Worm (Caenorhabditis elegans) whole organism, late embryonic: ENCODE data around the gene gst-22.

Experiments used
- C08G9.2 ChIP-seq: sonication (generic microtip); optimal IDR thresholded peaks from 2 replicates; lab custom pipeline; 2016; ENCODE audit warnings: mild to moderate bottlenecking, missing genetic modification characterization, moderate library complexity, missing compliant biosample characterization
- C38D4.7 ChIP-seq: fragments of 200-800 bp; sonication (Bioruptor generic); optimal IDR thresholded peaks from 2 replicates; lab custom pipeline; 2018; ENCODE audit warnings: mild to moderate bottlenecking, missing genetic modification characterization, moderate library complexity, missing compliant biosample characterization
- K02D7.2 ChIP-seq: sonication (generic microtip); optimal IDR thresholded peaks from 2 replicates; lab custom pipeline; 2017; ENCODE audit warnings: mild to moderate bottlenecking, missing genetic modification characterization, missing compliant biosample characterization
- T23F11.4 ChIP-seq: fragments of 200-800 bp; sonication (Bioruptor generic); optimal IDR thresholded peaks from 2 replicates; lab custom pipeline; 2018; ENCODE audit warnings: mild to moderate bottlenecking, missing genetic modification characterization, missing compliant biosample characterization
- Y22D7AL.16 ChIP-seq: sonication (generic microtip); optimal IDR thresholded peaks from 2 replicates; lab custom pipeline; 2016; ENCODE audit warnings: missing genetic modification characterization, missing compliant biosample characterization
- ahr-1 ChIP-seq: sonication (generic microtip); optimal IDR thresholded peaks from 2 replicates; lab custom pipeline; 2016; ENCODE audit warnings: missing genetic modification characterization, missing compliant biosample characterization
- ceh-19 ChIP-seq: fragments of 200-800 bp; sonication (Bioruptor generic); optimal IDR thresholded peaks from 2 replicates; lab custom pipeline; 2018; ENCODE audit warnings: mild to moderate bottlenecking, missing genetic modification characterization, missing compliant biosample characterization
- ceh-2 ChIP-seq: sonication (generic microtip); optimal IDR thresholded peaks from 2 replicates; lab custom pipeline; 2016; ENCODE audit warnings: missing genotype, missing genetic modification characterization, missing compliant biosample characterization
- ceh-22 ChIP-seq: sonication (generic microtip); optimal IDR thresholded peaks from 2 replicates; lab custom pipeline; 2017; ENCODE audit warnings: missing biosample characterization, missing genetic modification characterization
- ceh-24 ChIP-seq: sonication (generic microtip); optimal IDR thresholded peaks from 2 replicates; lab custom pipeline; 2016; ENCODE audit warnings: mild to moderate bottlenecking, missing genetic modification characterization, missing compliant biosample characterization
- ceh-30 ChIP-seq: fragments of 150-350 bp; optimal IDR thresholded peaks from 2 replicates; lab custom pipeline; 2014; ENCODE audit warnings: missing biosample characterization, missing genetic modification characterization
- ceh-34 ChIP-seq: sonication (generic microtip); optimal IDR thresholded peaks from 2 replicates; lab custom pipeline; 2016; ENCODE audit warnings: mild to moderate bottlenecking, missing genetic modification characterization, missing compliant biosample characterization
- ceh-45 ChIP-seq: fragments of 200-800 bp; sonication (Bioruptor generic); IDR thresholded peaks from 2 replicates; pipeline ENCODE4 v1.3.6; 2022; ENCODE audit warnings: missing genetic modification reagents, missing genetic modification characterization, missing compliant biosample characterization
- ceh-9 ChIP-seq: sonication (generic microtip); optimal IDR thresholded peaks from 2 replicates; lab custom pipeline; 2016; ENCODE audit warnings: mild to moderate bottlenecking, missing genetic modification characterization, inconsistent platforms, missing compliant biosample characterization
- che-1 ChIP-seq: sonication (generic microtip); optimal IDR thresholded peaks from 2 replicates; lab custom pipeline; 2016; ENCODE audit warnings: mild to moderate bottlenecking, missing genetic modification characterization, missing compliant biosample characterization
- dve-1 ChIP-seq: sonication (generic microtip); optimal IDR thresholded peaks from 2 replicates; lab custom pipeline; 2017; ENCODE audit warnings: antibody characterized with exemption, mild to moderate bottlenecking, missing genetic modification characterization, missing compliant biosample characterization
- elt-4 ChIP-seq: sonication (generic microtip); optimal IDR thresholded peaks from 2 replicates; lab custom pipeline; 2016; ENCODE audit warnings: missing genetic modification characterization, missing compliant biosample characterization
- ets-4 ChIP-seq: sonication (generic microtip); optimal IDR thresholded peaks from 2 replicates; lab custom pipeline; 2016; ENCODE audit warnings: missing genetic modification characterization, missing compliant biosample characterization
- fkh-10 ChIP-seq: fragments of 150-350 bp; optimal IDR thresholded peaks from 2 replicates; lab custom pipeline; 2014; ENCODE audit warnings: missing biosample characterization, missing genetic modification reagents, missing genetic modification characterization
- fkh-6 ChIP-seq: sonication (generic microtip); optimal IDR thresholded peaks from 2 replicates; lab custom pipeline; 2016; ENCODE audit warnings: missing genetic modification characterization, missing compliant biosample characterization
- gmeb-2 ChIP-seq: sonication (generic microtip); optimal IDR thresholded peaks from 2 replicates; lab custom pipeline; 2016; ENCODE audit warnings: missing genetic modification characterization, inconsistent platforms, missing compliant biosample characterization
- hlh-6 ChIP-seq: sonication (generic microtip); optimal IDR thresholded peaks from 2 replicates; lab custom pipeline; 2016; ENCODE audit warnings: missing genotype, missing genetic modification characterization, missing compliant biosample characterization
- hlh-8 ChIP-seq: sonication (generic microtip); optimal IDR thresholded peaks from 2 replicates; lab custom pipeline; 2016; ENCODE audit warnings: missing genotype, missing genetic modification characterization, missing compliant biosample characterization
- lim-6 ChIP-seq: sonication (generic microtip); optimal IDR thresholded peaks from 2 replicates; lab custom pipeline; 2016; ENCODE audit warnings: missing genetic modification characterization, missing compliant biosample characterization
- lin-11 ChIP-seq: fragments of 200-800 bp; sonication (Bioruptor generic); optimal IDR thresholded peaks from 2 replicates; lab custom pipeline; 2018; ENCODE audit warnings: mild to moderate bottlenecking, missing genetic modification characterization, missing compliant biosample characterization
- madf-2 ChIP-seq: sonication (generic microtip); optimal IDR thresholded peaks from 2 replicates; lab custom pipeline; 2017; ENCODE audit warnings: missing genetic modification characterization, missing compliant biosample characterization
- nfya-1 ChIP-seq: sonication (generic microtip); optimal IDR thresholded peaks from 2 replicates; lab custom pipeline; 2017; ENCODE audit warnings: missing genetic modification characterization, mild to moderate bottlenecking, missing compliant biosample characterization, antibody characterized with exemption, moderate library complexity
- nhr-11 ChIP-seq: fragments of 150-350 bp; optimal IDR thresholded peaks from 2 replicates; lab custom pipeline; 2014; ENCODE audit warnings: missing biosample characterization, missing genetic modification characterization
- pag-3 ChIP-seq: sonication (generic microtip); optimal IDR thresholded peaks from 2 replicates; lab custom pipeline; 2016; ENCODE audit warnings: missing compliant biosample characterization, missing genetic modification characterization, borderline replicate concordance
- pat-9 ChIP-seq: fragments of 200-800 bp; sonication (Bioruptor generic); optimal IDR thresholded peaks from 2 replicates; lab custom pipeline; 2018; ENCODE audit warnings: mild to moderate bottlenecking, missing genetic modification characterization, moderate library complexity, missing compliant biosample characterization
- pax-1 ChIP-seq: fragments of 150-350 bp; optimal IDR thresholded peaks from 2 replicates; lab custom pipeline; 2014; ENCODE audit warnings: missing biosample characterization, missing genetic modification characterization
- pha-2 ChIP-seq: sonication (generic microtip); optimal IDR thresholded peaks from 2 replicates; lab custom pipeline; 2017; ENCODE audit warnings: mild to moderate bottlenecking, missing genetic modification characterization, missing compliant biosample characterization
- pha-4 ChIP-seq: fragments of 150-350 bp; optimal IDR thresholded peaks from 2 replicates; lab custom pipeline; 2018; ENCODE audit warnings: missing biosample characterization, missing genetic modification reagents, missing genetic modification characterization
- pqm-1 ChIP-seq: sonication (generic microtip); optimal IDR thresholded peaks from 2 replicates; lab custom pipeline; 2016; ENCODE audit warnings: missing genetic modification characterization, missing compliant biosample characterization
- ref-2 ChIP-seq: sonication (generic microtip); optimal IDR thresholded peaks from 2 replicates; lab custom pipeline; 2016; ENCODE audit warnings: missing genetic modification characterization, missing compliant biosample characterization
- rnt-1 ChIP-seq: sonication (generic microtip); optimal IDR thresholded peaks from 2 replicates; lab custom pipeline; 2016; ENCODE audit warnings: missing genetic modification characterization, missing compliant biosample characterization
- sdc-2 ChIP-seq: sonication (generic microtip); optimal IDR thresholded peaks from 2 replicates; lab custom pipeline; 2016; ENCODE audit warnings: missing genotype, missing genetic modification characterization, missing compliant biosample characterization
- sox-4 ChIP-seq: sonication (generic microtip); optimal IDR thresholded peaks from 2 replicates; lab custom pipeline; 2017; ENCODE audit warnings: mild to moderate bottlenecking, missing genetic modification characterization, inconsistent platforms, missing compliant biosample characterization
- syd-9 ChIP-seq: sonication (generic microtip); optimal IDR thresholded peaks from 2 replicates; lab custom pipeline; 2016; ENCODE audit warnings: mild to moderate bottlenecking, missing genetic modification characterization, moderate library complexity, missing compliant biosample characterization
- tbx-2 ChIP-seq: sonication (generic microtip); optimal IDR thresholded peaks from 2 replicates; lab custom pipeline; 2016; ENCODE audit warnings: missing genetic modification characterization, missing compliant biosample characterization
- tbx-7 ChIP-seq: sonication (generic microtip); optimal IDR thresholded peaks from 2 replicates; lab custom pipeline; 2016; ENCODE audit warnings: missing genotype, missing genetic modification characterization, missing compliant biosample characterization
- unc-42 ChIP-seq: sonication (generic microtip); optimal IDR thresholded peaks from 2 replicates; lab custom pipeline; 2016; ENCODE audit warnings: missing genotype, missing genetic modification characterization, missing compliant biosample characterization
- zip-5 ChIP-seq: sonication (generic microtip); optimal IDR thresholded peaks from 2 replicates; lab custom pipeline; 2016; ENCODE audit warnings: missing genetic modification characterization, missing compliant biosample characterization
- ztf-16 ChIP-seq: sonication (generic microtip); optimal IDR thresholded peaks from 2 replicates; lab custom pipeline; 2017; ENCODE audit warnings: missing genetic modification characterization, missing compliant biosample characterization

The gst-22 gene

DNA sequence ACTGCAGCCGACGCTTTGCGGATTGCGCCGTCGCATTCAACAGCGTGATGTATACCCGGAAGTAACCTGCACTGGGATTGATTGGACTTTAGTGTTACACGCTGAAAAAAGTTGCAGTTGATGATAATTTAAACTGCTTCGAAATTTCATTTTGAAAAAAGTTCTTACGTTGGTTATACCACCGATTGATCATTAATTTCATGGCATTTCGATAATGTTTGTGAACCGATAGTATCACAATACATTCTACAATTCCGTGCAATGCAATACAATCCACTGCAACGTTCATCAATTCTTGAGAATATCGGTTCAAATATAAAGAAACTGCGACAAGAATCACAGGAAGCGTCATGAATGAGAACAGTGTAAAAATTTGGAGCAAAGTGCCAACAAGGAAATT, 3.1 kb upstream of the gst-22 start, which contains the start of gene F21H7.3:
Gene F21H7.3, minus strand, starts transcription at position 101 of the 400 bp plus-strand sequence.
- TF ChIP-seq pag-3 (tag; lab: Kevin White, UChicago): no peak
- TF ChIP-seq dve-1 (tag; lab: Kevin White, UChicago): no peak
- TF ChIP-seq unc-42 (tag; lab: Kevin White, UChicago): no peak
- no peak for TF ChIP-seq pat-9 (tag; lab: Kevin White, UChicago)
- TF ChIP-seq elt-4 (tag; lab: Kevin White, UChicago): no peak
- TF ChIP-seq che-1 (tag; lab: Kevin White, UChicago): no peak
- TF ChIP-seq nhr-11 (tag; lab: Kevin White, UChicago): no peak
- TF ChIP-seq tbx-2 (tag; lab: Kevin White, UChicago): no peak
- TF ChIP-seq, all 69 proteins: peak for 0

DNA sequence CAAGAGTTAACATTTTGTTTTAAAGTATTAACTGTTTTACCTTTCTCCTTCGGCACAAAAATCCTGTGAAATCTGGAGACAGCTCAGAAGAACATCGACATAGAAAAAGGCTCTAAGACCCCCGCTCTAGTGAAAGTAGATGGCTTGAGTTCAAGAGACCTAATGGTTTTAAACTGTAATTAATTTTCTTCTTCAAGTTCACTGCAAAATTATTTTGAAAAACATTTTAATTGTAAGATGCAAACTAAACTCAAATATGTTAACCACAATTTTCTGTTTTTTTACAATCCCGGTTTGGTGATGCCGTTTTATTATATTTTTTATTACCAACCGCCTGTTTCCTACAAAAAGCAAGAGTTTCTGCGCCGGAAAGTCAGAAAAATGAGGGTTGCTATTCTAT, 1.5 kb upstream of the gst-22 start, which contains the start of gene clec-233:
Gene clec-233, plus strand, starts transcription at position 301 of the 400 bp plus-strand sequence.
- TF ChIP-seq fkh-10 (GFP tag; lab: Kevin White, UChicago) (no peak), dve-1 (tag; lab: Kevin White, UChicago) (no peak), pag-3 (tag; lab: Kevin White, UChicago) (no peak), ceh-9 (tag; lab: Kevin White, UChicago) (no peak), pat-9 (tag; lab: Kevin White, UChicago) (no peak), ceh-30 (tag; lab: Kevin White, UChicago) (no peak), ceh-2 (tag; lab: Kevin White, UChicago) (no peak), hlh-6 (tag; lab: Kevin White, UChicago) (no peak), ceh-22 (tag; lab: Kevin White, UChicago) (no peak), madf-2 (tag; lab: Kevin White, UChicago) (no peak), lim-6 (no peak), syd-9 (tag; lab: Kevin White, UChicago) (no peak), gmeb-2 (tag; lab: Kevin White, UChicago) (no peak), ahr-1 (tag; lab: Kevin White, UChicago) (no peak), ceh-24 (no peak), fkh-6 (tag; lab: Kevin White, UChicago) (no peak), ztf-16 (tag; lab: Kevin White, UChicago) (no peak)

DNA sequence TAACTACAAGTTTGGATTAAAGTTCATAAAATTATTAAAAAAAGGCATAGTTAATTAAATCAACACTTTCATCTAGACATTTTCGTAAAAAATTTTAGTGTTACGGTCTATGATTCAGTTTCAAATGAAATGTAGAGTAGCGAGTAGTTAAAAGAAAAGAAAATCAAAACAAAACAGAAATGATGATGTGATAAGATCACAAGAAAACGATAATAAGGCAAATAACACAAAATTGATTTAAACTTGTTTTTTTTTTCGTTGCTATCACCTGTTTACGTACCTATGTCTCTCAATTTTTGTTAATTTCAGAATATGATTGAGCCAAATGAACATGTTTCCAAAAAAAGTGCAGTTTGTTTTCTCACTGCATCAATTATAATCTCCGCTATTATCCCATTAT, 2.2 kb downstream of the gst-22 start, which contains the start of the genes F21H7.2 and F21H7.12:
Gene F21H7.2, minus strand, starts transcription at position 101 of the 400 bp plus-strand sequence.
Gene F21H7.12, plus strand, starts transcription at position 270 of the 400 bp plus-strand sequence.
- TF ChIP-seq ceh-34 (tag; lab: Kevin White, UChicago) (no peak), Y22D7AL.16 (tag; lab: Kevin White, UChicago) (no peak), lin-11 (tag; lab: Kevin White, UChicago) (no peak), rnt-1 (tag; lab: Kevin White, UChicago) (no peak), ets-4 (tag; lab: Kevin White, UChicago) (no peak), gmeb-2 (tag; lab: Kevin White, UChicago) (no peak), C38D4.7 (no peak), sox-4 (tag; lab: Kevin White, UChicago) (no peak), ceh-19 (no peak), T23F11.4 (no peak), K02D7.2 (no peak), elt-4 (tag; lab: Kevin White, UChicago) (no peak), dve-1 (tag; lab: Kevin White, UChicago) (no peak), ceh-9 (tag; lab: Kevin White, UChicago) (no peak)

DNA sequence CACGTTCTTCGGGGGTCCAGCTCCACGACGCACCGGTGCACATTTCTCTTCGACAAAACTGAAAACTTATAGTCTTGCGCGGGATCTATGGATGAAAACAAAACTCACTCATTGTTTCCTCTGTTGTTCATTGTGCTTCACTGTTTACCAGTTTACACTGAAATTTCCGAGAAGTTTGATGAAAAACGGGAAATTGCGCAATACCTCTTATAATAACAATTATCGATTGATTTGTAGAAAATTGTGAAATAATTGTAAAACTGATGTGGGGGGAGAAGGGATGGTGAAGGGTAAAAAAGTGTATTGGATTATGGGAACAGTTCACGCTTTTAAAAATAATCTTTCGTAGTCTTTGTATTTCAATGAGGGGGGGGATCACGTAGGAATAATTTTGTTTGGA, 2.6 kb downstream of the gst-22 start:
- TF ChIP-seq pha-4 (tag; lab: Kevin White, UChicago): no peak
- no peak for TF ChIP-seq sdc-2 (tag; lab: Kevin White, UChicago)
- no peak for TF ChIP-seq ceh-45 (GFP tag; lab: Robert Waterston, UW)
- TF ChIP-seq hlh-8 (tag; lab: Kevin White, UChicago): no peak
- no peak for TF ChIP-seq ref-2 (tag; lab: Kevin White, UChicago)
- no peak for TF ChIP-seq tbx-7 (tag; lab: Kevin White, UChicago)
- TF ChIP-seq zip-5: no peak
- TF ChIP-seq dve-1 (tag; lab: Kevin White, UChicago): no peak
- TF ChIP-seq C08G9.2 (tag; lab: Kevin White, UChicago): no peak
- TF ChIP-seq pqm-1 (tag; lab: Kevin White, UChicago): no peak
- TF ChIP-seq syd-9 (tag; lab: Kevin White, UChicago): no peak
- no peak for TF ChIP-seq ahr-1 (tag; lab: Kevin White, UChicago)
- no peak for TF ChIP-seq ceh-9 (tag; lab: Kevin White, UChicago)
- TF ChIP-seq fkh-10 (GFP tag; lab: Kevin White, UChicago): no peak
- no peak for TF ChIP-seq pha-2
- no peak for TF ChIP-seq pax-1 (tag; lab: Kevin White, UChicago)
- no peak for TF ChIP-seq rnt-1 (tag; lab: Kevin White, UChicago)
- no peak for TF ChIP-seq nfya-1
